Worm (Caenorhabditis elegans): ENCODE results near the gene F58F6.5.

The F58F6.5 gene

ce11 chrIV:1353811-1354210, 10.3 kb downstream of the F58F6.5 start:
- TF ChIP-seq ceh-27 (GFP tag; optimal IDR thresholded peaks at IDR 0.05) (no peak), egrh-3 (GFP tag; IDR thresholded peaks at IDR 0.05) (peak; percentile 79; the same call in 1 of the 2 replicates), zfh-2 (GFP tag; conservative IDR thresholded peaks at IDR 0.05) (peak; percentile 91)

ce11 chrIV:1355147-1355546, 11.7 kb downstream of the F58F6.5 start, which contains the start of gene col-104:
col-104 (minus strand) TSS chrIV:1355305.
- TF ChIP-seq Y79H2A.3 (GFP tag; conservative IDR thresholded peaks at IDR 0.05): no peak
- TF ChIP-seq zim-3 (tag; optimal IDR thresholded peaks at IDR 0.05): no peak
- no peak for TF ChIP-seq F57A8.1 (GFP tag; optimal IDR thresholded peaks at IDR 0.05)
- TF ChIP-seq D2030.7 (GFP tag; IDR thresholded peaks at IDR 0.05): no peak
- peak; percentile 37 for TF ChIP-seq tbp1 (GFP tag; optimal IDR thresholded peaks at IDR 0.05)
- no peak for TF ChIP-seq mes-4 (tag; optimal IDR thresholded peaks at IDR 0.05)
- TF ChIP-seq snpc-3.4 (tag; optimal IDR thresholded peaks at IDR 0.05): no peak
- TF ChIP-seq ceh-100 (GFP tag; IDR thresholded peaks at IDR 0.05): no peak

ce11 chrIV:1358109-1358508, 14.6 kb downstream of the F58F6.5 start:
- TF ChIP-seq him-1 (tag; optimal IDR thresholded peaks at IDR 0.05) (no peak), hlh-26 (GFP tag; conservative IDR thresholded peaks at IDR 0.05) (no peak), cebp-2 (GFP tag; IDR thresholded peaks at IDR 0.05) (0 out of 2 replicates have a peak, but pooled peaks have one; percentile 10), egrh-3 (GFP tag; IDR thresholded peaks at IDR 0.05) (peak; percentile 99), F52B5.7 (tag; optimal IDR thresholded peaks at IDR 0.05) (peak; percentile 66), ztf-28 (GFP tag; IDR thresholded peaks at IDR 0.05) (0 out of 2 replicates have a peak, but pooled peaks have one; percentile 23), T26A5.8 (tag; optimal IDR thresholded peaks at IDR 0.05) (no peak), zfh-2 (GFP tag; conservative IDR thresholded peaks at IDR 0.05) (peak; percentile 96), somi-1 (GFP tag; optimal IDR thresholded peaks at IDR 0.05) (no peak), attf-3 (GFP tag; conservative IDR thresholded peaks at IDR 0.05) (0 out of 2 replicates have a peak, but pooled peaks have one; percentile 12), ceh-91 (GFP tag; IDR thresholded peaks at IDR 0.05) (0 out of 2 replicates have a peak, but pooled peaks have one; percentile 10), rec-8 (tag; optimal IDR thresholded peaks at IDR 0.05) (no peak), mcd-1 (GFP tag; IDR thresholded peaks at IDR 0.05) (peak; percentile 53; the same call in 1 of the 2 replicates), zim-3 (tag; optimal IDR thresholded peaks at IDR 0.05) (no peak), nfyb-1 (GFP tag; IDR thresholded peaks at IDR 0.05) (0 out of 2 replicates have a peak, but pooled peaks have one; percentile 65)

- no peak for TF ChIP-seq D2030.7 (GFP tag; IDR thresholded peaks at IDR 0.05)
Measured at ce11 chrIV:1359125-1359524, 15.6 kb downstream of the F58F6.5 start, which contains the start of gene col-105. col-105 (minus strand) TSS chrIV:1359225.

- peak; percentile 21; the same call in 1 of the 2 replicates for TF ChIP-seq egrh-3 (GFP tag; IDR thresholded peaks at IDR 0.05)
- TF ChIP-seq madf-10 (tag; optimal IDR thresholded peaks at IDR 0.05): no peak
- no peak for TF ChIP-seq cebp-2 (GFP tag; IDR thresholded peaks at IDR 0.05)
- TF ChIP-seq let-607 (tag; optimal IDR thresholded peaks at IDR 0.05): no peak
- TF ChIP-seq ceh-40 (GFP tag; IDR thresholded peaks at IDR 0.05): no peak
- TF ChIP-seq hmg-1.2 (GFP tag; IDR thresholded peaks at IDR 0.05): peak; percentile 23; the same call in 1 of the 2 replicates
- no peak for TF ChIP-seq B0336.3 (GFP tag; IDR thresholded peaks at IDR 0.05)
- no peak for TF ChIP-seq ceh-58 (GFP tag; IDR thresholded peaks at IDR 0.05)
- TF ChIP-seq aptf-2 (GFP tag; conservative IDR thresholded peaks at IDR 0.05): no peak
- peak; percentile 82 for TF ChIP-seq zfh-2 (GFP tag; conservative IDR thresholded peaks at IDR 0.05)
Measured at ce11 chrIV:1361616-1362228, 18.2 kb downstream of the F58F6.5 start.

Data from whole organism, young adult.